Worm (Caenorhabditis elegans): ENCODE results near the gene aexr-2.

aexr-2 gene

ce11 chrX:6591674-6592073 lies 39.7 kb downstream of the aexr-2 start:
- TF ChIP-seq klf-2 (GFP tag; conservative IDR thresholded peaks at IDR 0.05) (no peak), ref-1 (GFP tag; conservative IDR thresholded peaks at IDR 0.05) (no peak), tab-1 (GFP tag; IDR thresholded peaks at IDR 0.05) (no peak), ztf-29 (GFP tag; IDR thresholded peaks at IDR 0.05) (no peak), T22C8.4 (GFP tag; IDR thresholded peaks at IDR 0.05) (no peak), ztf-23 (GFP tag; IDR thresholded peaks at IDR 0.05) (no peak), cog-1 (tag; optimal IDR thresholded peaks at IDR 0.05) (no peak), flt-1 (GFP tag; IDR thresholded peaks at IDR 0.05) (no peak), med-1 (GFP tag; optimal IDR thresholded peaks at IDR 0.05; ENCODE audit: insufficient read depth) (no peak)

ce11 chrX:6588495-6588894 lies 42.8 kb downstream of the aexr-2 start, which contains the start of gene fbxl-4:
Gene fbxl-4, plus strand, starts transcription at chrX:6588795.
- no peak for TF ChIP-seq med-1 (GFP tag; optimal IDR thresholded peaks at IDR 0.05; ENCODE audit: insufficient read depth)
- TF ChIP-seq ztf-29 (GFP tag; IDR thresholded peaks at IDR 0.05), result no peak
- no peak for TF ChIP-seq ztf-23 (GFP tag; IDR thresholded peaks at IDR 0.05)
- TF ChIP-seq cog-1 (tag; optimal IDR thresholded peaks at IDR 0.05), result no peak
- no peak for TF ChIP-seq flt-1 (GFP tag; IDR thresholded peaks at IDR 0.05)
- no peak for TF ChIP-seq tab-1 (GFP tag; IDR thresholded peaks at IDR 0.05)
- no peak for TF ChIP-seq T22C8.4 (GFP tag; IDR thresholded peaks at IDR 0.05)
- no peak for TF ChIP-seq ref-1 (GFP tag; conservative IDR thresholded peaks at IDR 0.05)
- no peak for TF ChIP-seq klf-2 (GFP tag; conservative IDR thresholded peaks at IDR 0.05)

ce11 chrX:6583385-6583784 lies 48.0 kb downstream of the aexr-2 start:
- no peak for TF ChIP-seq ref-1 (GFP tag; conservative IDR thresholded peaks at IDR 0.05)
- no peak for TF ChIP-seq med-1 (GFP tag; optimal IDR thresholded peaks at IDR 0.05; ENCODE audit: insufficient read depth)
- no peak for TF ChIP-seq flt-1 (GFP tag; IDR thresholded peaks at IDR 0.05)
- no peak for TF ChIP-seq cog-1 (tag; optimal IDR thresholded peaks at IDR 0.05)
- TF ChIP-seq klf-2 (GFP tag; conservative IDR thresholded peaks at IDR 0.05), result no peak
- TF ChIP-seq ztf-29 (GFP tag; IDR thresholded peaks at IDR 0.05), result no peak
- no peak for TF ChIP-seq T22C8.4 (GFP tag; IDR thresholded peaks at IDR 0.05)
- no peak for TF ChIP-seq ztf-23 (GFP tag; IDR thresholded peaks at IDR 0.05)
- no peak for TF ChIP-seq tab-1 (GFP tag; IDR thresholded peaks at IDR 0.05)
